Fruit fly (Drosophila melanogaster) whole organism, adult: Measurements from ENCODE around the gene CG11686.

Source experiments
- CG1620 ChIP-seq: fragments of 200-800 bp; sonication (Bioruptor generic); optimal IDR thresholded peaks from 2 replicates; lab custom pipeline; 2016; ENCODE audit warnings: missing biosample characterization, missing genetic modification characterization
- CG7045 ChIP-seq: fragments of 200-800 bp; sonication (Bioruptor generic); optimal IDR thresholded peaks from 2 replicates; lab custom pipeline; 2017; ENCODE audit warnings: missing biosample characterization, mild to moderate bottlenecking, missing genetic modification characterization
- CG7101 ChIP-seq: fragments of 200-800 bp; sonication (Bioruptor generic); optimal IDR thresholded peaks from 2 replicates; lab custom pipeline; 2018; ENCODE audit warnings: missing biosample characterization, mild to moderate bottlenecking, missing genetic modification characterization, moderate library complexity
- Mnt ChIP-seq: fragments of 200-800 bp; sonication (Bioruptor generic); optimal IDR thresholded peaks from 2 replicates; lab custom pipeline; 2016; ENCODE audit warnings: missing biosample characterization, mild to moderate bottlenecking, missing genetic modification characterization
- kay ChIP-seq: fragments of 200-800 bp; sonication (Bioruptor generic); peaks from one replicate; lab custom pipeline; 2016; ENCODE audit warnings: missing biosample characterization, missing genetic modification characterization, borderline replicate concordance
- tj ChIP-seq: fragments of 200-800 bp; sonication (Bioruptor generic); optimal IDR thresholded peaks from 3 replicates; lab custom pipeline; 2017; ENCODE audit warnings: missing biosample characterization, mild to moderate bottlenecking, missing genetic modification characterization, moderate library complexity

- no peak for TF ChIP-seq CG1620 (GFP tag; lab: Kevin White, UChicago)
- TF ChIP-seq CG7101: no peak
- TF ChIP-seq CG7045 (GFP tag; lab: Kevin White, UChicago): no peak
- TF ChIP-seq tj (GFP tag; lab: Kevin White, UChicago): no peak
- no peak for TF ChIP-seq kay (GFP tag; lab: Kevin White, UChicago)
- no peak for TF ChIP-seq Mnt (GFP tag; lab: Kevin White, UChicago)
Measured at dm6 chr3R:13306595-13306994, 46.4 kb downstream of the CG11686 start.
